Worm (Caenorhabditis elegans): Measurements from ENCODE around the gene tag-275.
A peak's percentile ranks its signal among the peaks of the same experiment; 100 is the strongest.

Gene tag-275

ce11 chrX:6128773-6129172, 21.6 kb downstream of the tag-275 start:
- peak; percentile 59 for TF ChIP-seq nhr-85 (tag)
- TF ChIP-seq pax-3 (tag; optimal IDR thresholded peaks at IDR 0.05): no peak
- peak in 2 of 6 experiments; percentile 7 to 52 for TF ChIP-seq elt-3 (tag; optimal IDR thresholded peaks at IDR 0.05)

DNA sequence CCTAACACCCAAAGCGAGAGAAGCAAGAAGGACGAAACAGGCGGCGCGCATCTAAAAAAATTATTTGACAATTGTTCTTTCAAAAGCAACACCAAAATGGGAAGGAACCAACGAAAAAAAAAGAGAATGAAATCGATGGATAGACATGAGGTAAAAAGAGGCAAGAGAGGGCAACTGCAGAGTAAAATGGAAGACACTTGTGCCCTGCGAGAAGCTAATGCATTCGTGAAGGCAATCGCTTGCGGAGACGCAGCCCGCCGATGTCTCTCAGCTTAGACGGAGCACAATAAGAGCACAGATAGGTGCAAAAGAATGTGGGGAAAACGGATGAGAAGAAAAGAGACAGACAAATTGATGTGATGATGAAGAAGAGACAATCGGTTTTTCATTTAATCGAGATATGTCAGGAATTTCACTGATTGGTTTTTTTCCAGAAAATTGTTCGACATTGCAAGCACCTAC, 22.1 kb downstream of the tag-275 start, which contains the start of gene C15H9.9:
TSS of gene C15H9.9 (minus strand) at position 51 of the 462 bp plus-strand sequence.
- TF ChIP-seq nhr-237 (tag; optimal IDR thresholded peaks at IDR 0.05) (no peak), fkh-10 (GFP tag; optimal IDR thresholded peaks at IDR 0.05) (peak; percentile 32), xbp-1 (tag; optimal IDR thresholded peaks at IDR 0.05) (peak; percentile 5), ets-5 (GFP tag; IDR thresholded peaks at IDR 0.05) (no peak), nhr-20 (tag; optimal IDR thresholded peaks at IDR 0.05) (peak; percentile 10), nhr-47 (tag; optimal IDR thresholded peaks at IDR 0.05) (peak; percentile 15), ceh-82 (tag; optimal IDR thresholded peaks at IDR 0.05) (peak in 2 of 3 experiments; percentile 25 to 26), dsc-1 (tag; optimal IDR thresholded peaks at IDR 0.05) (peak; percentile 57), fkh-8 (tag; optimal IDR thresholded peaks at IDR 0.05) (peak; percentile 12), ceh-88 (GFP tag; IDR thresholded peaks at IDR 0.05) (no peak), fkh-4 (tag; optimal IDR thresholded peaks at IDR 0.05; ENCODE audit: borderline replicate concordance) (no peak), aha-1 (tag; optimal IDR thresholded peaks at IDR 0.05) (no peak), tbx-2 (tag; optimal IDR thresholded peaks at IDR 0.05) (peak; percentile 47), snu-23 (GFP tag; optimal IDR thresholded peaks at IDR 0.05) (peak; percentile 26), unc-130 (tag; optimal IDR thresholded peaks at IDR 0.05) (no peak), swsn-7 (tag; optimal IDR thresholded peaks at IDR 0.05) (peak; percentile 25), lin-14 (GFP tag; optimal IDR thresholded peaks at IDR 0.05) (peak; percentile 76), lin-13 (GFP tag; optimal IDR thresholded peaks at IDR 0.05) (no peak), grh-1 (GFP tag; IDR thresholded peaks at IDR 0.05) (no peak), lsy-2 (tag; optimal IDR thresholded peaks at IDR 0.05) (peak in 1 of 2 experiments; percentile 30), rnt-1 (tag; optimal IDR thresholded peaks at IDR 0.05) (peak; percentile 44), efl-3 (GFP tag; optimal IDR thresholded peaks at IDR 0.05) (no peak), nhr-71 (tag; optimal IDR thresholded peaks at IDR 0.05) (peak; percentile 39), ceh-90 (tag; optimal IDR thresholded peaks at IDR 0.05) (no peak)

DNA sequence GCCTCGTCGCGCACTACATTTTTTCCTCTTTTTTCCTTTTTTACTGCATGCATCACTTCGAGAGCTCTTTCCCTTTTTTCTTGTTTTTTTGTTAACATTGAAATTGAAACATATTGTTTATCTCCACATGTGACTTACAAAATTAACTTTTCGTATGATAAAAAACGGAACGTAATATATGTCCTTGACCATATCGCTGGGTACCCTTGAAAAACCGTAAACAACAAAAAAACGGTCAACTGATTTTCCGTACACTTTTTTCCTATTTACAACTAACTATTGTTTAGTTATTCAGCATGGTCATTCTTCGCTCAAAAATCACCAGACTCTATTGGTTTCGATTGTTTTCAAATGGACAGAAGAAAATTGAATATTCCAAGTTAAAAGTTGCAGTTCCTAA, 28.3 kb downstream of the tag-275 start, which contains the start of gene nnt-1:
TSS of gene nnt-1 (plus strand) at position 286 of the 400 bp plus-strand sequence.
- peak in 1 of 2 experiments; percentile 22 for TF ChIP-seq lin-35 (GFP tag; optimal IDR thresholded peaks at IDR 0.05)
- TF ChIP-seq dpl-1 (GFP tag; optimal IDR thresholded peaks at IDR 0.05): no peak
- peak; percentile 44 for TF ChIP-seq nhr-85 (tag)
- peak; percentile 29 for TF ChIP-seq nhr-71 (tag; optimal IDR thresholded peaks at IDR 0.05)
- TF ChIP-seq alr-1 (tag; optimal IDR thresholded peaks at IDR 0.05; ENCODE audit: borderline replicate concordance): no peak
- peak; percentile 54 for TF ChIP-seq lin-14 (GFP tag; optimal IDR thresholded peaks at IDR 0.05)
- no peak for TF ChIP-seq efl-3 (GFP tag; optimal IDR thresholded peaks at IDR 0.05)
- no peak for TF ChIP-seq sptf-1 (tag; optimal IDR thresholded peaks at IDR 0.05)
- TF ChIP-seq C04F5.9 (tag; optimal IDR thresholded peaks at IDR 0.05): no peak
- no peak for TF ChIP-seq lsy-2 (tag; optimal IDR thresholded peaks at IDR 0.05)
- TF ChIP-seq nhr-47 (tag; optimal IDR thresholded peaks at IDR 0.05): no peak
- no peak for TF ChIP-seq efl-1 (optimal IDR thresholded peaks at IDR 0.05)
- TF ChIP-seq efl-1 (GFP tag; optimal IDR thresholded peaks at IDR 0.05 in 1 of 2): no peak
- peak in 1 of 6 experiments; percentile 40 for TF ChIP-seq elt-3 (tag; optimal IDR thresholded peaks at IDR 0.05)
- peak; percentile 6 for TF ChIP-seq nhr-90 (tag; optimal IDR thresholded peaks at IDR 0.05; ENCODE audit: poor library complexity)
- no peak for TF ChIP-seq mef-2 (tag; optimal IDR thresholded peaks at IDR 0.05)
- TF ChIP-seq fos-1 (tag; optimal IDR thresholded peaks at IDR 0.05): no peak
- TF ChIP-seq ztf-4 (tag; optimal IDR thresholded peaks at IDR 0.05): no peak
- TF ChIP-seq nhr-20 (tag; optimal IDR thresholded peaks at IDR 0.05): peak; percentile 83
